Worm (Caenorhabditis elegans): Measurements from ENCODE around the gene F54H5.14.

Gene F54H5.14

ce11 chrII:6625302-6625701 is at the start of gene F54H5.14:
Gene F54H5.14 (minus strand): TSS chrII:6625402.
- no peak for TF ChIP-seq pha-4 (tag; optimal IDR thresholded peaks at IDR 0.05)
- TF ChIP-seq mep-1 (tag; optimal IDR thresholded peaks at IDR 0.05) = no peak
- TF ChIP-seq nhr-12 (tag; optimal IDR thresholded peaks at IDR 0.05) = no peak
- no peak for TF ChIP-seq ham-2 (GFP tag; optimal IDR thresholded peaks at IDR 0.05)
- TF ChIP-seq elt-1 (tag; optimal IDR thresholded peaks at IDR 0.05; ENCODE audit: borderline replicate concordance, insufficient read depth) = no peak
- TF ChIP-seq mls-2 (tag; optimal IDR thresholded peaks at IDR 0.05) = no peak
- TF ChIP-seq sptf-1 (tag; optimal IDR thresholded peaks at IDR 0.05) = no peak
- TF ChIP-seq ceh-43 (GFP tag; optimal IDR thresholded peaks at IDR 0.05) = no peak
- TF ChIP-seq nhr-237 (tag; optimal IDR thresholded peaks at IDR 0.05) = no peak
- TF ChIP-seq flh-1 (GFP tag; optimal IDR thresholded peaks at IDR 0.05) = no peak
- TF ChIP-seq blmp-1 (tag; optimal IDR thresholded peaks at IDR 0.05) = no peak
- TF ChIP-seq elt-3 (tag; optimal IDR thresholded peaks at IDR 0.05) = no peak
- no peak for TF ChIP-seq cnd-1 (tag; optimal IDR thresholded peaks at IDR 0.05)
- TF ChIP-seq snpc-4 (tag; optimal IDR thresholded peaks at IDR 0.05) = no peak
- no peak for TF ChIP-seq ces-1 (GFP tag; optimal IDR thresholded peaks at IDR 0.05)
- no peak for TF ChIP-seq hlh-1 (tag; optimal IDR thresholded peaks at IDR 0.05)
- TF ChIP-seq lin-13 (tag; optimal IDR thresholded peaks at IDR 0.05) = no peak

ce11 chrII:6673894-6674293 is 48.7 kb upstream of the F54H5.14 start, which contains the start of gene H43E16.1:
Gene H43E16.1 (plus strand): TSS chrII:6674268.
- no peak for TF ChIP-seq nhr-12 (tag; optimal IDR thresholded peaks at IDR 0.05)
- TF ChIP-seq zip-8 (tag; optimal IDR thresholded peaks at IDR 0.05) = peak; percentile 97
- no peak for TF ChIP-seq nhr-28 (tag; optimal IDR thresholded peaks at IDR 0.05)
- TF ChIP-seq ces-1 (GFP tag; optimal IDR thresholded peaks at IDR 0.05) = no peak
- no peak for TF ChIP-seq flh-1 (GFP tag; optimal IDR thresholded peaks at IDR 0.05)
- no peak for TF ChIP-seq tbx-8 (GFP tag; optimal IDR thresholded peaks at IDR 0.05)
- no peak for TF ChIP-seq ham-2 (GFP tag; optimal IDR thresholded peaks at IDR 0.05)

- no peak for TF ChIP-seq ceh-83 (GFP tag; optimal IDR thresholded peaks at IDR 0.05)
- no peak for TF ChIP-seq ceh-43 (GFP tag; optimal IDR thresholded peaks at IDR 0.05)
- no peak for TF ChIP-seq unc-62 (GFP tag; optimal IDR thresholded peaks at IDR 0.05)
- TF ChIP-seq unc-120 (tag; optimal IDR thresholded peaks at IDR 0.05; ENCODE audit: poor library complexity, severe bottlenecking) = no peak
- no peak for TF ChIP-seq elt-1 (tag; optimal IDR thresholded peaks at IDR 0.05; ENCODE audit: borderline replicate concordance, insufficient read depth)
- TF ChIP-seq hlh-1 (tag; optimal IDR thresholded peaks at IDR 0.05) = no peak
These were observed 43.3 kb upstream of the F54H5.14 start for ce11 chrII:6668496-6668895.

- TF ChIP-seq nhr-28 (tag; optimal IDR thresholded peaks at IDR 0.05) = no peak
- TF ChIP-seq unc-39 (tag; optimal IDR thresholded peaks at IDR 0.05) = no peak
- TF ChIP-seq lsy-2 (tag; optimal IDR thresholded peaks at IDR 0.05) = no peak
- TF ChIP-seq ceh-83 (GFP tag; optimal IDR thresholded peaks at IDR 0.05) = no peak
- no peak for TF ChIP-seq sem-2 (GFP tag; optimal IDR thresholded peaks at IDR 0.05)
- no peak for TF ChIP-seq M03D4.4 (tag; optimal IDR thresholded peaks at IDR 0.05)
These were observed 42.3 kb upstream of the F54H5.14 start for ce11 chrII:6667534-6667933.

ce11 chrII:6666598-6666997 is 41.4 kb upstream of the F54H5.14 start, which contains the start of gene T19D12.1:
Gene T19D12.1 (plus strand): TSS chrII:6666898.
- TF ChIP-seq lin-13 (tag; optimal IDR thresholded peaks at IDR 0.05) (no peak), ces-1 (GFP tag; optimal IDR thresholded peaks at IDR 0.05) (no peak), blmp-1 (tag; optimal IDR thresholded peaks at IDR 0.05) (no peak), drap-1 (GFP tag; optimal IDR thresholded peaks at IDR 0.05) (no peak), unc-120 (tag; optimal IDR thresholded peaks at IDR 0.05; ENCODE audit: poor library complexity, severe bottlenecking) (no peak), cnd-1 (tag; optimal IDR thresholded peaks at IDR 0.05) (no peak), sptf-1 (tag; optimal IDR thresholded peaks at IDR 0.05) (no peak), ham-2 (GFP tag; optimal IDR thresholded peaks at IDR 0.05) (no peak), nhr-28 (tag; optimal IDR thresholded peaks at IDR 0.05) (no peak), bed-3 (GFP tag; optimal IDR thresholded peaks at IDR 0.05) (no peak), sem-2 (GFP tag; optimal IDR thresholded peaks at IDR 0.05) (no peak), nhr-237 (tag; optimal IDR thresholded peaks at IDR 0.05) (no peak), mls-2 (tag; optimal IDR thresholded peaks at IDR 0.05) (no peak), flh-1 (GFP tag; optimal IDR thresholded peaks at IDR 0.05) (no peak)

ce11 chrII:6665908-6666307 is 40.7 kb upstream of the F54H5.14 start:
- TF ChIP-seq ceh-83 (GFP tag; optimal IDR thresholded peaks at IDR 0.05) (no peak), bed-3 (GFP tag; optimal IDR thresholded peaks at IDR 0.05) (no peak), cnd-1 (tag; optimal IDR thresholded peaks at IDR 0.05) (no peak), sem-2 (GFP tag; optimal IDR thresholded peaks at IDR 0.05) (no peak), lin-32 (GFP tag; optimal IDR thresholded peaks at IDR 0.05) (no peak), nhr-237 (tag; optimal IDR thresholded peaks at IDR 0.05) (no peak), ceh-43 (GFP tag; optimal IDR thresholded peaks at IDR 0.05) (no peak), ham-2 (GFP tag; optimal IDR thresholded peaks at IDR 0.05) (no peak), nhr-12 (tag; optimal IDR thresholded peaks at IDR 0.05) (no peak), elt-3 (tag; optimal IDR thresholded peaks at IDR 0.05) (no peak), lsy-2 (tag; optimal IDR thresholded peaks at IDR 0.05) (no peak), pha-4 (tag; optimal IDR thresholded peaks at IDR 0.05) (no peak), mep-1 (tag; optimal IDR thresholded peaks at IDR 0.05) (no peak)

All from whole organism, mixed stage, embryonic.